Worm (Caenorhabditis elegans) whole organism, early embryonic: Measurements from ENCODE around the gene F45D3.2.

Experiments used
- B0310.2 ChIP-seq: sonication (generic microtip); optimal IDR thresholded peaks from 2 replicates; lab custom pipeline; 2016; ENCODE audit warnings: mild to moderate bottlenecking, missing genetic modification characterization, missing compliant biosample characterization
- ama-1 ChIP-seq: fragments of 150-350 bp; optimal IDR thresholded peaks from 2 replicates; lab custom pipeline; 2014
- ceh-13 ChIP-seq: fragments of 200-800 bp; sonication (Bioruptor generic); optimal IDR thresholded peaks from 2 replicates; lab custom pipeline; 2018; ENCODE audit warnings: mild to moderate bottlenecking, missing genetic modification characterization, missing compliant biosample characterization
- ceh-36 ChIP-seq: sonication (generic microtip); optimal IDR thresholded peaks from 2 replicates; lab custom pipeline; 2016; ENCODE audit warnings: missing genetic modification characterization, inconsistent platforms, missing compliant biosample characterization
- ets-7 ChIP-seq: sonication (generic microtip); optimal IDR thresholded peaks from 2 replicates; lab custom pipeline; 2016; ENCODE audit warnings: missing genotype, missing genetic modification characterization, missing compliant biosample characterization
- flt-1 ChIP-seq: fragments of 200-800 bp; sonication (Bioruptor generic); IDR thresholded peaks from 2 replicates; pipeline ENCODE4 v1.3.6; 2022; ENCODE audit warnings: missing genetic modification characterization, missing compliant biosample characterization
- hmbx-1 ChIP-seq: sonication (generic microtip); optimal IDR thresholded peaks from 2 replicates; lab custom pipeline; 2016; ENCODE audit warnings: mild to moderate bottlenecking, missing genetic modification characterization, missing compliant biosample characterization
- hmg-4 ChIP-seq: fragments of 200-800 bp; sonication (Bioruptor generic); optimal IDR thresholded peaks from 2 replicates; lab custom pipeline; 2018; ENCODE audit warnings: mild to moderate bottlenecking, missing genetic modification characterization, missing compliant biosample characterization
- hnd-1 ChIP-seq: sonication (generic microtip); optimal IDR thresholded peaks from 2 replicates; lab custom pipeline; 2016; ENCODE audit warnings: missing genetic modification characterization, missing compliant biosample characterization
- pes-1 ChIP-seq: fragments of 200-800 bp; sonication (Bioruptor generic); IDR thresholded peaks from 2 replicates; pipeline ENCODE4 v1.3.6; 2022; ENCODE audit warnings: missing genetic modification reagents, missing genetic modification characterization, missing compliant biosample characterization
- tbx-37 ChIP-seq: fragments of 200-800 bp; sonication (Bioruptor generic); conservative IDR thresholded peaks from 2 replicates; pipeline ENCODE4 v1.3.6; 2022; ENCODE audit warnings: missing genetic modification reagents, missing genetic modification characterization, missing compliant biosample characterization
- tra-4 ChIP-seq: sonication (generic microtip); optimal IDR thresholded peaks from 2 replicates; lab custom pipeline; 2017; ENCODE audit warnings: missing genetic modification characterization, missing compliant biosample characterization

DNA sequence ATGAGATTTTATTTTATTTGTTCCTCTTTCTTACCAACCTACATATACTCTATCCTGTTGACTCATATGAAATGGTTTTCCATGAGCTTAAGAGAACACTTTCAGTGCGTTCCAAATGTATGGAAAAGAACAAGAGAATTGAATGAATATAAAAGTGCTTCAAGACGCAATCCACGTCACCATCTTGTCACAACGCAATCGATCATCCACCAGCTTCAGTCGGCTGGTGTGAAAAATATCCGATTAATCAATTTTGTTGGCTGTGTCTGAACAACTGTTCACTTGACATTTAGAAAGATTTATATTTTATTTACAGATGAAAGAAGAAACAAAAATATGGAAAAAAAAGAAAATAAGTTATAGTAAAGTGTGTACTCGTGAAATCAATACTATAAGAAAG is 17.5 kb upstream of the F45D3.2 start:
- TF ChIP-seq B0310.2 (tag; lab: Kevin White, UChicago) = no peak
- no peak for TF ChIP-seq flt-1
- no peak for TF ChIP-seq hmg-4 (GFP tag; lab: Kevin White, UChicago)
- no peak for TF ChIP-seq ama-1 (lab: Kevin White, UChicago)
- TF ChIP-seq ceh-13 = no peak
- no peak for TF ChIP-seq tbx-37 (GFP tag; lab: Robert Waterston, UW)
- TF ChIP-seq ceh-36 (tag; lab: Kevin White, UChicago) = no peak
- no peak for TF ChIP-seq tra-4 (tag; lab: Kevin White, UChicago)
- TF ChIP-seq ets-7 = no peak
- TF ChIP-seq pes-1 (GFP tag; lab: Robert Waterston, UW) = no peak
- no peak for TF ChIP-seq hnd-1 (tag; lab: Kevin White, UChicago)
- no peak for TF ChIP-seq hmbx-1 (tag; lab: Kevin White, UChicago)
